Worm (Caenorhabditis elegans) whole organism, L4/young adult: ENCODE measurements around the gene srh-245.

ENCODE experiments used
- W03F9.2 ChIP-seq: fragments of 150-350 bp; optimal IDR thresholded peaks from 2 replicates; lab custom pipeline; 2014; ENCODE audit warnings: missing biosample characterization, missing genetic modification characterization
- him-1 ChIP-seq: sonication (generic microtip); optimal IDR thresholded peaks from 2 replicates; lab custom pipeline; 2016; ENCODE audit warnings: missing genotype, missing genetic modification reagents, missing genetic modification characterization, missing compliant biosample characterization

ce11 chrV:646888-647287 lies 8.8 kb downstream of the srh-245 start, which contains the start of gene ugt-42:
- no peak for TF ChIP-seq him-1 (tag; lab: Kevin White, UChicago)
- no peak for TF ChIP-seq W03F9.2 (tag; lab: Kevin White, UChicago)
